Fruit fly (Drosophila melanogaster) whole organism, embryonic: ENCODE results near the gene CG3277.

Source experiments
- ATbp ChIP-seq: fragments of 200-800 bp; sonication (Bioruptor generic); optimal IDR thresholded peaks from 2 replicates; lab custom pipeline; 2017; ENCODE audit warnings: missing biosample characterization, mild to moderate bottlenecking, missing genetic modification characterization, missing genetic modification reagents
- CG12391 ChIP-seq: fragments of 200-800 bp; sonication (Bioruptor generic); optimal IDR thresholded peaks from 3 replicates; lab custom pipeline; 2018; ENCODE audit warnings: missing biosample characterization, mild to moderate bottlenecking, missing genetic modification characterization, moderate library complexity
- CG12744 ChIP-seq: fragments of 200-800 bp; sonication (Bioruptor generic); optimal IDR thresholded peaks from 2 replicates; lab custom pipeline; 2016; ENCODE audit warnings: missing biosample characterization, missing genetic modification characterization
- CG13424 ChIP-seq: fragments of 200-800 bp; sonication (Bioruptor generic); optimal IDR thresholded peaks from 2 replicates; lab custom pipeline; 2019; ENCODE audit warnings: missing biosample characterization, mild to moderate bottlenecking, missing genetic modification characterization, moderate library complexity
- CG17186 ChIP-seq: fragments of 200-800 bp; sonication (Bioruptor generic); optimal IDR thresholded peaks from 3 replicates; lab custom pipeline; 2017; ENCODE audit warnings: missing biosample characterization, missing genetic modification reagents, missing genetic modification characterization
- CG17612 ChIP-seq: fragments of 200-800 bp; sonication (Bioruptor generic); IDR thresholded peaks from 2 replicates; pipeline ENCODE4 v1.3.6; 2022; ENCODE audit warnings: missing biosample characterization, missing genetic modification characterization
- CG17802 ChIP-seq: fragments of 200-800 bp; sonication (Bioruptor generic); optimal IDR thresholded peaks from 2 replicates; lab custom pipeline; 2018; ENCODE audit warnings: missing biosample characterization, mild to moderate bottlenecking, missing genetic modification characterization, moderate library complexity
- CG1832 ChIP-seq: fragments of 200-800 bp; sonication (Bioruptor generic); optimal IDR thresholded peaks from 2 replicates; lab custom pipeline; 2017; ENCODE audit warnings: missing biosample characterization, mild to moderate bottlenecking, missing genetic modification characterization, inconsistent platforms
- CG18476 ChIP-seq: fragments of 200-800 bp; sonication (Bioruptor generic); optimal IDR thresholded peaks from 2 replicates; lab custom pipeline; 2016; ENCODE audit warnings: missing biosample characterization, mild to moderate bottlenecking, missing genetic modification characterization
- CG2678 ChIP-seq: fragments of 200-800 bp; sonication (Bioruptor generic); optimal IDR thresholded peaks from 3 replicates; lab custom pipeline; 2019; ENCODE audit warnings: missing biosample characterization, mild to moderate bottlenecking, missing genetic modification characterization, moderate library complexity
- CG2712 ChIP-seq: fragments of 200-800 bp; optimal IDR thresholded peaks from 3 replicates; lab custom pipeline; 2019; ENCODE audit warnings: missing biosample characterization, mild to moderate bottlenecking, missing genetic modification characterization, moderate library complexity
- CG2889 ChIP-seq: fragments of 200-800 bp; sonication (Bioruptor generic); IDR thresholded peaks from 3 replicates; pipeline ENCODE4 v1.3.6; 2022; ENCODE audit warnings: missing biosample characterization, missing genetic modification characterization
- CG31388 ChIP-seq: fragments of 200-800 bp; sonication (Bioruptor generic); optimal IDR thresholded peaks from 2 replicates; lab custom pipeline; 2016; ENCODE audit warnings: missing biosample characterization, missing genetic modification characterization
- CG32532 ChIP-seq: fragments of 200-800 bp; sonication (Bioruptor generic); IDR thresholded peaks from 2 replicates; pipeline ENCODE4 v1.3.6; 2022; ENCODE audit warnings: missing biosample characterization, missing genetic modification characterization
- CG33213 ChIP-seq: fragments of 200-800 bp; sonication (Bioruptor generic); optimal IDR thresholded peaks from 3 replicates; lab custom pipeline; 2016; ENCODE audit warnings: missing biosample characterization, missing genetic modification characterization
- CG3726 ChIP-seq: fragments of 200-800 bp; sonication (Bioruptor generic); IDR thresholded peaks from 3 replicates; pipeline ENCODE4, ENCODE4 v1.3.6; 2022; ENCODE audit warnings: missing biosample characterization, missing genetic modification characterization
- CG3995 ChIP-seq: fragments of 200-800 bp; sonication (Bioruptor generic); optimal IDR thresholded peaks from 3 replicates; lab custom pipeline; 2016; ENCODE audit warnings: missing biosample characterization, missing genetic modification characterization
- CG4730 ChIP-seq: fragments of 200-800 bp; sonication (Bioruptor generic); IDR thresholded peaks from 2 replicates; pipeline ENCODE4 v1.3.6; 2022; ENCODE audit warnings: missing biosample characterization, missing genetic modification characterization
- CG6254 ChIP-seq: fragments of 200-800 bp; sonication (Bioruptor generic); optimal IDR thresholded peaks from 3 replicates; lab custom pipeline; 2017; ENCODE audit warnings: mild to moderate bottlenecking, missing biosample characterization, missing genetic modification reagents, missing genetic modification characterization
- CG7357 ChIP-seq: fragments of 200-800 bp; sonication (Bioruptor generic); IDR thresholded peaks from 3 replicates; pipeline ENCODE4 v1.3.6; 2022; ENCODE audit warnings: missing biosample characterization, missing genetic modification characterization
- CG8359 ChIP-seq: fragments of 200-800 bp; sonication (Bioruptor generic); optimal IDR thresholded peaks from 2 replicates; lab custom pipeline; 2017; ENCODE audit warnings: missing biosample characterization, mild to moderate bottlenecking, missing genetic modification characterization, borderline replicate concordance
- CG8478 ChIP-seq: fragments of >200 bp; optimal IDR thresholded peaks from 2 replicates; lab custom pipeline; 2018
- CG8944 ChIP-seq: fragments of 200-800 bp; sonication (Bioruptor generic); optimal IDR thresholded peaks from 3 replicates; lab custom pipeline; 2016; ENCODE audit warnings: missing biosample characterization, missing genetic modification characterization
- CG9876 ChIP-seq: fragments of 200-800 bp; sonication (Bioruptor generic); optimal IDR thresholded peaks from 2 replicates; lab custom pipeline; 2016; ENCODE audit warnings: missing biosample characterization, missing genetic modification characterization
- Dip2 ChIP-seq: fragments of 200-800 bp; sonication (Bioruptor generic); IDR thresholded peaks from 2 replicates; pipeline ENCODE4 v1.3.6; 2022; ENCODE audit warnings: missing biosample characterization, missing genetic modification characterization
- MESR4 ChIP-seq: fragments of 200-800 bp; sonication (Bioruptor generic); optimal IDR thresholded peaks from 2 replicates; lab custom pipeline; 2018; ENCODE audit warnings: missing biosample characterization, mild to moderate bottlenecking, missing genetic modification characterization, moderate library complexity
- Med ChIP-seq: fragments of 200-800 bp; sonication (Bioruptor generic); peaks from one replicate; lab custom pipeline; 2016; ENCODE audit warnings: missing biosample characterization, missing genetic modification characterization, mild to moderate bottlenecking, inconsistent platforms, moderate library complexity
- NC2β ChIP-seq: fragments of 200-800 bp; sonication (Bioruptor generic); optimal IDR thresholded peaks from 2 replicates; lab custom pipeline; 2016; ENCODE audit warnings: missing biosample characterization, missing genetic modification characterization
- Oaz ChIP-seq: fragments of 200-800 bp; sonication (Bioruptor generic); IDR thresholded peaks from 2 replicates; pipeline ENCODE4 v1.3.6; 2022; ENCODE audit warnings: missing biosample characterization, missing genetic modification characterization
- Six4 ChIP-seq: fragments of 200-800 bp; sonication (Bioruptor generic); optimal IDR thresholded peaks from 2 replicates; lab custom pipeline; 2016; ENCODE audit warnings: missing biosample characterization, missing genetic modification characterization
- Sox100B ChIP-seq: fragments of 200-800 bp; sonication (Bioruptor generic); optimal IDR thresholded peaks from 3 replicates; lab custom pipeline; 2018; ENCODE audit warnings: missing biosample characterization, mild to moderate bottlenecking, missing genetic modification characterization
- TFAM ChIP-seq: fragments of 200-800 bp; sonication (Bioruptor generic); optimal IDR thresholded peaks from 2 replicates; lab custom pipeline; 2017; ENCODE audit warnings: missing biosample characterization, missing genetic modification characterization, inconsistent platforms
- Taf1 ChIP-seq: fragments of 200-800 bp; sonication (Bioruptor generic); IDR thresholded peaks from 2 replicates; pipeline ENCODE4 v1.3.6; 2022; ENCODE audit warnings: missing biosample characterization, missing genetic modification characterization
- ato ChIP-seq: fragments of 200-800 bp; sonication (Bioruptor generic); IDR thresholded peaks from 2 replicates; pipeline ENCODE4 v1.3.6; 2022; ENCODE audit warnings: missing biosample characterization, missing genetic modification characterization; ENCODE audit not compliant: partially characterized antibody
- br ChIP-seq: fragments of >200 bp; optimal IDR thresholded peaks from 2 replicates; lab custom pipeline; 2017
- chinmo ChIP-seq: fragments of 200-800 bp; sonication (Bioruptor generic); IDR thresholded peaks from 4 replicates; pipeline ENCODE4 v1.3.6; 2022; ENCODE audit warnings: missing biosample characterization, missing genetic modification characterization; ENCODE audit not compliant: partially characterized antibody
- croc ChIP-seq: fragments of 200-800 bp; sonication (Bioruptor generic); conservative IDR thresholded peaks from 3 replicates; pipeline ENCODE4 v1.3.6; 2022; ENCODE audit warnings: missing biosample characterization, missing genetic modification characterization
- dan ChIP-seq: fragments of 200-800 bp; sonication (Bioruptor generic); IDR thresholded peaks from 2 replicates; pipeline ENCODE4 v1.3.6; 2022; ENCODE audit warnings: missing biosample characterization, missing genetic modification characterization
- dati ChIP-seq: fragments of 200-800 bp; sonication (Bioruptor generic); IDR thresholded peaks from 2 replicates; pipeline ENCODE4 v1.3.6; 2022; ENCODE audit warnings: missing biosample characterization, missing genetic modification characterization
- dpn ChIP-seq, 2 experiments: fragments of 200-800 bp; sonication (Bioruptor generic); optimal IDR thresholded peaks; 3 replicates each; lab custom pipeline; 2016; ENCODE audit warnings: missing biosample characterization in 2 of 2, missing genetic modification characterization in 2 of 2
- en ChIP-seq: fragments of 200-800 bp; sonication (Bioruptor generic); optimal IDR thresholded peaks from 2 replicates; lab custom pipeline; 2016; ENCODE audit warnings: missing biosample characterization, missing genetic modification characterization
- gce ChIP-seq: fragments of 200-800 bp; sonication (Bioruptor generic); IDR thresholded peaks from 3 replicates; pipeline ENCODE4 v1.3.6; 2022; ENCODE audit warnings: missing biosample characterization, missing genetic modification characterization
- mirr ChIP-seq: fragments of 200-800 bp; sonication (Bioruptor generic); optimal IDR thresholded peaks from 3 replicates; lab custom pipeline; 2018; ENCODE audit warnings: missing biosample characterization, mild to moderate bottlenecking, missing genetic modification characterization
- prd ChIP-seq, 3 experiments: fragments of >200 bp in 2 of 3; fragments of 200-800 bp in 1 of 3; sonication (Bioruptor generic) in 1 of 3; optimal IDR thresholded peaks in 2 of 3; IDR thresholded peaks in 1 of 3; 2 replicates in 2 of 3; 3 replicates in 1 of 3; pipeline versions ENCODE4 v1.3.6 to Lab custom; 2017 to 2022; ENCODE audit warnings: missing biosample characterization in 1 of 3, missing genetic modification characterization in 1 of 3
- ranshi ChIP-seq: fragments of 200-800 bp; sonication (Bioruptor generic); IDR thresholded peaks from 2 replicates; pipeline ENCODE4 v1.3.6; 2022; ENCODE audit warnings: missing biosample characterization, missing genetic modification characterization
- ro ChIP-seq: fragments of 200-800 bp; sonication (Bioruptor generic); IDR thresholded peaks from 2 replicates; pipeline ENCODE4 v1.3.6; 2022; ENCODE audit warnings: missing biosample characterization, missing genetic modification characterization
- slbo ChIP-seq: fragments of 200-800 bp; sonication (Bioruptor generic); IDR thresholded peaks from 2 replicates; pipeline ENCODE4 v1.3.6; 2022; ENCODE audit warnings: missing biosample characterization, missing genetic modification characterization
- sqz ChIP-seq: fragments of 200-800 bp; sonication (Bioruptor generic); optimal IDR thresholded peaks from 3 replicates; lab custom pipeline; 2018; ENCODE audit warnings: missing biosample characterization, mild to moderate bottlenecking, missing genetic modification characterization
- tio ChIP-seq: fragments of 200-800 bp; sonication (Bioruptor generic); optimal IDR thresholded peaks from 2 replicates; lab custom pipeline; 2017; ENCODE audit warnings: missing biosample characterization, missing genetic modification characterization, inconsistent platforms
- zen ChIP-seq: fragments of 200-800 bp; sonication (Bioruptor generic); optimal IDR thresholded peaks from 3 replicates; lab custom pipeline; 2018; ENCODE audit warnings: missing biosample characterization, mild to moderate bottlenecking, missing genetic modification characterization, moderate library complexity

Gene CG3277

DNA sequence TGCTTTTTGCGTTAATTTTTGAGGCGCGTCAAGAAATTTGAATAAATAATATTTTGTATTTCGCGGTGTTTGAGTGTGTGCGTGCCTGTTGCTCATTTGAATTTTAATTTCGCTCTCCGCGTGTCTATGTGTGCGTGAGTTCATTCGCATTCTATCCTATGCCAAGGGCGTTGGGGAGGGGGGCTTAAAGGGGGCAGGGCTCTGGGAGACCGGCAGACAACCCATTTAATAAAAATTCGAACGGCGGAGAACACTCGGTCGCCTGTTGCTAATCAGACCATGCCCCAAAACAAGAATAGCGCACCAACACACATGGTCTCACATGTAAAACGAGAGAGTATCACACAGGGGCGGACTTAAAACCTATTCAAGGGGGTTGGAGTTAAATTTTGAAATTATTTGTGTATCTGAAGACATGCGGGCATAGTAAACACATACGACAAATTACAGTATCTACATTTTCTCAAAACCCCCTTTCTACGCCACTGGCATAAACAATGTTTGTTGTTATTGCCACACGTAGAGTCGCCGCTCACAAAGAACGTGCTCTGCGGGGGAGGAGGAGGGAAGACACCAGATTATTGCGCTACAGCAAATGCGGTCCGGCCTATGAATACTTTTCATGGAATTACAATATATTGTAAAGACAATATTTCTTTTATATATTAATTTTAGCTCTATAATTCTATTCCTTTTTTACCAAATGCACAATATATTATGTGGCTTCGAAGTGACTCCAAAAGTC is 2.0 kb upstream of the CG3277 start (continued):
- TF ChIP-seq CG8359 (GFP tag; lab: Kevin White, UChicago): peak; percentile 95
- peak; percentile 99 for TF ChIP-seq zen (tag; lab: Kevin White, UChicago)
- peak; percentile 99 for TF ChIP-seq CG17612 (GFP tag; lab: Robert Waterston, UW)
- no peak for TF ChIP-seq br (lab: Kevin White, UChicago)
- TF ChIP-seq dati: peak; percentile 97
- peak; percentile 100 for TF ChIP-seq Six4 (GFP tag; lab: Kevin White, UChicago)
- TF ChIP-seq CG2712: peak; percentile 99
- TF ChIP-seq CG1832: no peak
- TF ChIP-seq sqz: peak; percentile 99
- peak; percentile 99 for TF ChIP-seq Taf1
- peak; percentile 77 for TF ChIP-seq Dip2 (GFP tag; lab: Robert Waterston, UW)
- peak; percentile 96 for TF ChIP-seq TFAM (GFP tag; lab: Kevin White, UChicago)
- TF ChIP-seq croc: peak; percentile 99
- peak; percentile 100 for TF ChIP-seq slbo (GFP tag; lab: Robert Waterston, UW)
- TF ChIP-seq CG32532 (GFP tag; lab: Robert Waterston, UW): peak; percentile 100
- TF ChIP-seq CG8478 (lab: Kevin White, UChicago): no peak
- TF ChIP-seq CG12391 (tag; lab: Kevin White, UChicago): peak; percentile 100
- no peak for TF ChIP-seq prd (optimal IDR thresholded peaks at IDR 0.05; lab: Kevin White, UChicago)
- TF ChIP-seq prd (GFP tag; IDR thresholded peaks at IDR 0.05; lab: Robert Waterston, UW): peak; percentile 100
- peak; percentile 100 for TF ChIP-seq CG2678
- TF ChIP-seq ATbp (GFP tag; lab: Kevin White, UChicago): peak; percentile 100
- peak; percentile 100 for TF ChIP-seq dpn (GFP tag; optimal IDR thresholded peaks at IDR 0.05; lab: Kevin White, UChicago)
- peak; percentile 99 for TF ChIP-seq CG2889 (GFP tag; lab: Robert Waterston, UW)
- TF ChIP-seq chinmo (GFP tag; lab: Robert Waterston, UW): peak; percentile 65; the same call in 1 of the 4 replicates
- TF ChIP-seq ato: no peak
- peak; percentile 95 for TF ChIP-seq dan
- peak; percentile 100 for TF ChIP-seq Med (GFP tag; lab: Kevin White, UChicago)
- TF ChIP-seq CG13424 (tag; lab: Kevin White, UChicago): peak; percentile 100
- peak; percentile 100 for TF ChIP-seq CG33213 (GFP tag; lab: Kevin White, UChicago)
- TF ChIP-seq Sox100B (GFP tag; lab: Kevin White, UChicago): peak; percentile 98
- TF ChIP-seq tio (GFP tag; lab: Kevin White, UChicago): peak; percentile 99
- TF ChIP-seq CG12744 (GFP tag; lab: Kevin White, UChicago): peak; percentile 99
- TF ChIP-seq CG17802 (tag; lab: Kevin White, UChicago): peak; percentile 93
- peak; percentile 99 for TF ChIP-seq CG4730
- peak; percentile 99 for TF ChIP-seq ro
- TF ChIP-seq gce (GFP tag; lab: Robert Waterston, UW): peak; percentile 98
- TF ChIP-seq CG31388 (GFP tag; lab: Kevin White, UChicago): peak; percentile 99
- TF ChIP-seq en: peak; percentile 99
- peak; percentile 99 for TF ChIP-seq CG18476 (GFP tag; lab: Kevin White, UChicago)
- peak; percentile 99 for TF ChIP-seq Oaz
- peak; percentile 100 for TF ChIP-seq CG9876 (GFP tag; lab: Kevin White, UChicago)
- peak; percentile 97 for TF ChIP-seq CG7357
- peak; percentile 99 for TF ChIP-seq CG3726 (GFP tag; lab: Robert Waterston, UW)
- peak; percentile 98 for TF ChIP-seq CG6254
- peak; percentile 100 for TF ChIP-seq mirr (GFP tag; lab: Kevin White, UChicago)
- peak; percentile 100 for TF ChIP-seq CG8944 (GFP tag; lab: Kevin White, UChicago)
- TF ChIP-seq NC2β (GFP tag; lab: Kevin White, UChicago): peak; percentile 99
- peak; percentile 99 for TF ChIP-seq ranshi (GFP tag; lab: Robert Waterston, UW)
- peak; percentile 97 for TF ChIP-seq CG17186 (GFP tag; lab: Kevin White, UChicago)
- peak; percentile 90 for TF ChIP-seq CG3995 (GFP tag; lab: Kevin White, UChicago)
- TF ChIP-seq MESR4 (GFP tag; lab: Kevin White, UChicago): peak; percentile 95
